Worm (Caenorhabditis elegans) whole organism, midembryonic: ENCODE data around the gene F10D2.16.

Experiments used
- flt-1 ChIP-seq: fragments of 200-800 bp; sonication (Bioruptor generic); IDR thresholded peaks from 2 replicates; pipeline ENCODE4 v1.3.6; 2022; ENCODE audit warnings: missing genetic modification characterization, missing compliant biosample characterization
- klf-2 ChIP-seq: fragments of 200-800 bp; sonication (Bioruptor generic); conservative IDR thresholded peaks from 2 replicates; pipeline ENCODE4 v1.3.6; 2022; ENCODE audit warnings: missing genetic modification reagents, missing genetic modification characterization, missing compliant biosample characterization
- ref-1 ChIP-seq: fragments of 200-800 bp; sonication (Bioruptor generic); conservative IDR thresholded peaks from 2 replicates; pipeline ENCODE4 v1.3.6; 2022; ENCODE audit warnings: missing genetic modification reagents, missing genetic modification characterization, missing compliant biosample characterization
- ztf-23 ChIP-seq: fragments of 200-800 bp; sonication (Bioruptor generic); IDR thresholded peaks from 2 replicates; pipeline ENCODE4 v1.3.6; 2022; ENCODE audit warnings: missing genetic modification reagents, missing genetic modification characterization, missing compliant biosample characterization

DNA sequence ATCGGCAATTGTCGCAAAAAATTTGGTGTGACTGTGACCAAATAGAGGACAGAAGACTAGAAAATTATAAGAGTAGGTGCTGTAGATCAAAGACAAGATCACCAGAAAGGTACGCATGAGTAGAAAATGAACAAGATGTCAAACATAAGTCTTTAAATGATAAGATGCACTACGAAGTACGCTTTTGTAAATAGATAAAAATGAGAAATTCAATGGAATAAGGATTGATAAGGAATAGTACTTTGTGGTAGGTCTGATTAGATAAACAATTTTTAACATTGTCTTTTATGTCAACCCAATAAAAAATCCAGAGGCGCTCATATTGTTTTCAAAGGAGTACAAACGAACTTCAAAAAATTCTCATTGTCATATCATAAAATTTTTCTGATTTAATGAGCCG is 16.5 kb downstream of the F10D2.16 start, which contains the start of gene F10D2.8:
- no peak for TF ChIP-seq klf-2 (GFP tag; lab: Robert Waterston, UW)
- TF ChIP-seq ztf-23 (GFP tag; lab: Robert Waterston, UW) = no peak
- no peak for TF ChIP-seq flt-1 (GFP tag; lab: Robert Waterston, UW)
- no peak for TF ChIP-seq ref-1 (GFP tag; lab: Robert Waterston, UW)
